Worm (Caenorhabditis elegans): ENCODE data around the gene C25E10.7.

The C25E10.7 gene

DNA sequence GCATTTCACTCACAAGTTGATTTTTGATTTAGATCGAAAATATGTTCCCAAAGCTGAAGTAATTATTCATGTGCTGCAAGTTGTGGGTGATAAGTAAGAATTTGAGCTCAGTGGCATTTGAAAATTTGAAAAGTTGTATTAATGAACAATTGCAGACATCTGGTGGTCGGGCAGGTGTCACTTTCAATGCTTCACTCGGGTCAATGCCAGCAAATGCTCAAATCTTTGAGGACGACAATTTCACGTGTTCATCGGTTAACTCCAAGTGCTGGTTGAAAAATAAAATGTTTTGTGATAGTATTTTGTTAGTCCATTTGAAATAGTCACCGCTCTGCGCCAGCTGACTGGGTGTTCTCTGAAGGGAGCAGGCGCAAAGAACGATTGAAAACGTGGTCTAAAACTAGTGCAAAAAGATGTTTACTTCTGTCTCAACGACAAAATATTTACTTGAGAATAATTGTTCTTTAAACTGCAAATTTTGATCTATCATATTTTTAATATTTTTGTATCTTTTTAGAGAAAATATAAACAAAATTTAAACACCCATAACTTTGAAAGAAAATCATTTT is 43.1 kb upstream of the C25E10.7 start (continued):
- TF ChIP-seq mab-9 (GFP tag; IDR thresholded peaks at IDR 0.05) (no peak), mef-2 (tag; optimal IDR thresholded peaks at IDR 0.05) (peak; percentile 11), xbp-1 (tag; optimal IDR thresholded peaks at IDR 0.05) (peak; percentile 66), irx-1 (tag; optimal IDR thresholded peaks at IDR 0.05) (peak; percentile 75), elt-3 (tag; optimal IDR thresholded peaks at IDR 0.05) (peak in 2 of 6 experiments; percentile 40 to 44), ces-1 (GFP tag; optimal IDR thresholded peaks at IDR 0.05) (no peak), dsc-1 (tag; optimal IDR thresholded peaks at IDR 0.05) (no peak), nhr-77 (tag; optimal IDR thresholded peaks at IDR 0.05) (no peak), sup-37 (GFP tag; optimal IDR thresholded peaks at IDR 0.05) (peak; percentile 33), elt-2 (tag; optimal IDR thresholded peaks at IDR 0.05) (peak; percentile 82), ztf-4 (tag; optimal IDR thresholded peaks at IDR 0.05) (no peak), nhr-20 (tag; optimal IDR thresholded peaks at IDR 0.05) (peak; percentile 96), lin-15B (tag; optimal IDR thresholded peaks at IDR 0.05) (no peak), mdl-1 (tag; optimal IDR thresholded peaks at IDR 0.05) (peak in 1 of 2 experiments; percentile 95), lin-14 (GFP tag; optimal IDR thresholded peaks at IDR 0.05) (peak; percentile 89), nhr-84 (tag; optimal IDR thresholded peaks at IDR 0.05) (no peak), C04F5.9 (tag; optimal IDR thresholded peaks at IDR 0.05) (no peak), sox-4 (tag; optimal IDR thresholded peaks at IDR 0.05) (no peak), zip-4 (GFP tag; optimal IDR thresholded peaks at IDR 0.05) (no peak), pag-3 (tag; optimal IDR thresholded peaks at IDR 0.05; ENCODE audit: borderline replicate concordance, insufficient read depth) (peak; percentile 47), hlh-17 (GFP tag; optimal IDR thresholded peaks at IDR 0.05; ENCODE audit: borderline replicate concordance) (no peak), lin-39 (tag; optimal IDR thresholded peaks at IDR 0.05) (peak; percentile 35), ets-5 (GFP tag; IDR thresholded peaks at IDR 0.05) (no peak), lin-13 (GFP tag; optimal IDR thresholded peaks at IDR 0.05) (no peak), nhr-71 (tag; optimal IDR thresholded peaks at IDR 0.05) (peak; percentile 93), ceh-8 (GFP tag; optimal IDR thresholded peaks at IDR 0.05) (no peak), rnt-1 (tag; optimal IDR thresholded peaks at IDR 0.05) (peak; percentile 68), ceh-63 (GFP tag; optimal IDR thresholded peaks at IDR 0.05) (no peak), fkh-8 (tag; optimal IDR thresholded peaks at IDR 0.05) (peak; percentile 56), nhr-76 (tag; optimal IDR thresholded peaks at IDR 0.05) (no peak), skn-1 (tag; optimal IDR thresholded peaks at IDR 0.05) (peak; percentile 56), ama-1 (optimal IDR thresholded peaks at IDR 0.05) (peak; percentile 26), fkh-10 (GFP tag; optimal IDR thresholded peaks at IDR 0.05) (no peak), unc-62 (GFP tag; optimal IDR thresholded peaks at IDR 0.05) (no peak), unc-98 (GFP tag; IDR thresholded peaks at IDR 0.05) (no peak), isw-1 (GFP tag; IDR thresholded peaks at IDR 0.05) (no peak), fkh-4 (tag; optimal IDR thresholded peaks at IDR 0.05; ENCODE audit: borderline replicate concordance) (no peak), C34B4.2 (tag; optimal IDR thresholded peaks at IDR 0.05) (no peak), ceh-90 (tag; optimal IDR thresholded peaks at IDR 0.05) (no peak), lin-35 (GFP tag; optimal IDR thresholded peaks at IDR 0.05) (peak; percentile 52 to 83), unc-30 (tag; optimal IDR thresholded peaks at IDR 0.05) (no peak), swsn-7 (tag; optimal IDR thresholded peaks at IDR 0.05) (peak; percentile 62), efl-1 (optimal IDR thresholded peaks at IDR 0.05) (peak in 1 of 2 experiments; percentile 18), efl-1 (GFP tag; optimal IDR thresholded peaks at IDR 0.05 in 1 of 2) (peak in 1 of 2 experiments; percentile 93), aha-1 (tag; optimal IDR thresholded peaks at IDR 0.05) (no peak), unc-86 (tag; optimal IDR thresholded peaks at IDR 0.05) (no peak), nhr-85 (tag) (peak; percentile 95), pax-3 (tag; optimal IDR thresholded peaks at IDR 0.05) (peak; percentile 28), lsy-2 (tag; optimal IDR thresholded peaks at IDR 0.05) (peak; percentile 59 to 64), nhr-28 (tag; optimal IDR thresholded peaks at IDR 0.05) (no peak), zag-1 (tag; optimal IDR thresholded peaks at IDR 0.05) (no peak), alr-1 (tag; optimal IDR thresholded peaks at IDR 0.05; ENCODE audit: borderline replicate concordance) (no peak), nhr-11 (tag; optimal IDR thresholded peaks at IDR 0.05) (no peak)
